Worm (Caenorhabditis elegans) whole organism, early embryonic: ENCODE measurements around the gene cnp-2.
"Not testable (repeated sequence)": the region's sequence is repeated elsewhere in the genome, so short reads cannot be mapped to it uniquely, and the experiment has no call there.

Source experiments
- B0310.2 ChIP-seq: sonication (generic microtip); optimal IDR thresholded peaks from 2 replicates; lab custom pipeline; 2016; ENCODE audit warnings: mild to moderate bottlenecking, missing genetic modification characterization, missing compliant biosample characterization
- ama-1 ChIP-seq: fragments of 150-350 bp; optimal IDR thresholded peaks from 2 replicates; lab custom pipeline; 2014
- ceh-13 ChIP-seq: fragments of 200-800 bp; sonication (Bioruptor generic); optimal IDR thresholded peaks from 2 replicates; lab custom pipeline; 2018; ENCODE audit warnings: mild to moderate bottlenecking, missing genetic modification characterization, missing compliant biosample characterization
- ceh-36 ChIP-seq: sonication (generic microtip); optimal IDR thresholded peaks from 2 replicates; lab custom pipeline; 2016; ENCODE audit warnings: missing genetic modification characterization, inconsistent platforms, missing compliant biosample characterization
- ets-7 ChIP-seq: sonication (generic microtip); optimal IDR thresholded peaks from 2 replicates; lab custom pipeline; 2016; ENCODE audit warnings: missing genotype, missing genetic modification characterization, missing compliant biosample characterization
- hmbx-1 ChIP-seq: sonication (generic microtip); optimal IDR thresholded peaks from 2 replicates; lab custom pipeline; 2016; ENCODE audit warnings: mild to moderate bottlenecking, missing genetic modification characterization, missing compliant biosample characterization
- hmg-4 ChIP-seq: fragments of 200-800 bp; sonication (Bioruptor generic); optimal IDR thresholded peaks from 2 replicates; lab custom pipeline; 2018; ENCODE audit warnings: mild to moderate bottlenecking, missing genetic modification characterization, missing compliant biosample characterization
- pes-1 ChIP-seq: fragments of 200-800 bp; sonication (Bioruptor generic); IDR thresholded peaks from 2 replicates; pipeline ENCODE4 v1.3.6; 2022; ENCODE audit warnings: missing genetic modification reagents, missing genetic modification characterization, missing compliant biosample characterization
- scrt-1 ChIP-seq: fragments of 200-800 bp; sonication (Bioruptor generic); IDR thresholded peaks from 2 replicates; pipeline ENCODE4 v1.3.6; 2022; ENCODE audit warnings: missing genetic modification characterization, missing compliant biosample characterization
- sea-1 ChIP-seq: fragments of 200-800 bp; sonication (Bioruptor generic); conservative IDR thresholded peaks from 2 replicates; pipeline ENCODE4 v1.3.6; 2022; ENCODE audit warnings: missing genetic modification characterization, missing compliant biosample characterization

ce11 chrII:12778374-12778773, 17.8 kb downstream of the cnp-2 start:
- TF ChIP-seq pes-1 (GFP tag; lab: Robert Waterston, UW); ama-1; B0310.2 (tag; lab: Kevin White, UChicago); scrt-1 (GFP tag; lab: Robert Waterston, UW); ets-7 (tag; lab: Kevin White, UChicago); ceh-36 (tag; lab: Kevin White, UChicago); ceh-13 (GFP tag; lab: Kevin White, UChicago); hmg-4; hmbx-1 (tag; lab: Kevin White, UChicago): not testable (repeated sequence)
- TF ChIP-seq sea-1 (GFP tag; lab: Robert Waterston, UW) = 0 out of 2 replicates have a peak, but pooled peaks have one; percentile 13
